Worm (Caenorhabditis elegans): ENCODE measurements around the gene Y75B8A.37.

ce11 chrIII:12278766-12279165, 36.5 kb upstream of the Y75B8A.37 start:
- TF ChIP-seq pha-4 (tag; optimal IDR thresholded peaks at IDR 0.05) (no peak), ztf-16 (tag; optimal IDR thresholded peaks at IDR 0.05) (no peak), tbx-2 (tag; optimal IDR thresholded peaks at IDR 0.05) (no peak)

All from whole organism, late embryonic.